Fruit fly (Drosophila melanogaster) whole organism, embryonic: Measurements from ENCODE around the gene puc.

Source experiments
- Bteb2 ChIP-seq: fragments of 200-800 bp; sonication (Bioruptor generic); optimal IDR thresholded peaks from 2 replicates; lab custom pipeline; 2016; ENCODE audit warnings: missing biosample characterization, missing genetic modification characterization
- CG10267 ChIP-seq: fragments of 200-800 bp; sonication (Bioruptor generic); optimal IDR thresholded peaks from 2 replicates; lab custom pipeline; 2018; ENCODE audit warnings: missing biosample characterization, mild to moderate bottlenecking, missing genetic modification characterization, moderate library complexity
- CG11695 ChIP-seq: fragments of 200-800 bp; sonication (Bioruptor generic); IDR thresholded peaks from 3 replicates; pipeline ENCODE4 v1.3.6; 2022; ENCODE audit warnings: missing biosample characterization, missing genetic modification characterization
- CG12219 ChIP-seq: fragments of 200-800 bp; sonication (Bioruptor generic); optimal IDR thresholded peaks from 3 replicates; lab custom pipeline; 2018; ENCODE audit warnings: missing biosample characterization, mild to moderate bottlenecking, missing genetic modification characterization
- CG12659 ChIP-seq: fragments of 200-800 bp; sonication (Bioruptor generic); optimal IDR thresholded peaks from 3 replicates; lab custom pipeline; 2017; ENCODE audit warnings: mild to moderate bottlenecking, missing biosample characterization, missing genetic modification reagents, missing genetic modification characterization
- CG15514 ChIP-seq: fragments of 200-800 bp; sonication (Bioruptor generic); optimal IDR thresholded peaks from 3 replicates; lab custom pipeline; 2017; ENCODE audit warnings: missing biosample characterization, missing genetic modification characterization, mild to moderate bottlenecking, moderate library complexity, missing genetic modification reagents
- CG1603 ChIP-seq: fragments of 200-800 bp; sonication (Bioruptor generic); optimal IDR thresholded peaks from 2 replicates; lab custom pipeline; 2019; ENCODE audit warnings: missing biosample characterization, mild to moderate bottlenecking, missing genetic modification characterization, moderate library complexity
- CG17186 ChIP-seq: fragments of 200-800 bp; sonication (Bioruptor generic); optimal IDR thresholded peaks from 3 replicates; lab custom pipeline; 2017; ENCODE audit warnings: missing biosample characterization, missing genetic modification reagents, missing genetic modification characterization
- CG17568 ChIP-seq: fragments of 200-800 bp; sonication (Bioruptor generic); optimal IDR thresholded peaks from 2 replicates; lab custom pipeline; 2018; ENCODE audit warnings: missing biosample characterization, mild to moderate bottlenecking, missing genetic modification characterization, moderate library complexity
- CG17912 ChIP-seq: fragments of 200-800 bp; sonication (Bioruptor generic); optimal IDR thresholded peaks from 2 replicates; lab custom pipeline; 2018; ENCODE audit warnings: missing biosample characterization, mild to moderate bottlenecking, missing genetic modification characterization
- CG3065 ChIP-seq: fragments of 200-800 bp; sonication (Bioruptor generic); optimal IDR thresholded peaks from 2 replicates; lab custom pipeline; 2016; ENCODE audit warnings: missing biosample characterization, missing genetic modification characterization
- CG4707 ChIP-seq: fragments of 200-800 bp; sonication (Bioruptor generic); optimal IDR thresholded peaks from 2 replicates; lab custom pipeline; 2018; ENCODE audit warnings: missing biosample characterization, mild to moderate bottlenecking, missing genetic modification characterization, moderate library complexity
- CG6854 ChIP-seq: fragments of 200-800 bp; sonication (Bioruptor generic); optimal IDR thresholded peaks from 3 replicates; lab custom pipeline; 2017; ENCODE audit warnings: missing biosample characterization, mild to moderate bottlenecking, missing genetic modification characterization
- CG8281 ChIP-seq: fragments of 200-800 bp; sonication (Bioruptor generic); optimal IDR thresholded peaks from 2 replicates; lab custom pipeline; 2018; ENCODE audit warnings: missing biosample characterization, mild to moderate bottlenecking, missing genetic modification characterization, moderate library complexity
- CG8290 ChIP-seq, 3 experiments: fragments of 200-800 bp; sonication (Bioruptor generic); optimal IDR thresholded peaks; 2 replicates each; lab custom pipeline; 2016 to 2019; ENCODE audit warnings: missing biosample characterization in 3 of 3, missing genetic modification characterization in 3 of 3, mild to moderate bottlenecking in 2 of 3, moderate library complexity in 1 of 3
- CoRest ChIP-seq: fragments of 200-800 bp; sonication (Bioruptor generic); optimal IDR thresholded peaks from 3 replicates; lab custom pipeline; 2018; ENCODE audit warnings: missing biosample characterization, mild to moderate bottlenecking, missing genetic modification characterization, moderate library complexity
- Dp ChIP-seq: fragments of 200-800 bp; sonication (Bioruptor generic); optimal IDR thresholded peaks from 2 replicates; lab custom pipeline; 2018; ENCODE audit warnings: missing biosample characterization, mild to moderate bottlenecking, missing genetic modification characterization, moderate library complexity
- Ets65A ChIP-seq: fragments of 200-800 bp; sonication (Bioruptor generic); peaks from one replicate; lab custom pipeline; 2016; ENCODE audit warnings: missing biosample characterization, missing genetic modification characterization
- HHEX ChIP-seq: fragments of 200-800 bp; sonication (Bioruptor generic); optimal IDR thresholded peaks from 3 replicates; lab custom pipeline; 2017; ENCODE audit warnings: missing biosample characterization, mild to moderate bottlenecking, missing genetic modification characterization, missing genetic modification reagents
- Hey ChIP-seq: fragments of 200-800 bp; sonication (Bioruptor generic); optimal IDR thresholded peaks from 3 replicates; lab custom pipeline; 2018; ENCODE audit warnings: missing biosample characterization, mild to moderate bottlenecking, missing genetic modification characterization
- Hmr ChIP-seq: fragments of 200-800 bp; sonication (Bioruptor generic); optimal IDR thresholded peaks from 3 replicates; lab custom pipeline; 2017; ENCODE audit warnings: mild to moderate bottlenecking, missing biosample characterization, missing genetic modification reagents, missing genetic modification characterization
- Jarid2 ChIP-seq: fragments of 200-800 bp; sonication (Bioruptor generic); optimal IDR thresholded peaks from 3 replicates; lab custom pipeline; 2017; ENCODE audit warnings: mild to moderate bottlenecking, missing biosample characterization, missing genetic modification reagents, missing genetic modification characterization
- Lhr ChIP-seq: fragments of 200-800 bp; sonication (Bioruptor generic); optimal IDR thresholded peaks from 3 replicates; lab custom pipeline; 2017; ENCODE audit warnings: mild to moderate bottlenecking, missing biosample characterization, missing genetic modification reagents, missing genetic modification characterization
- MBD-R2 ChIP-seq: fragments of 200-800 bp; sonication (Bioruptor generic); IDR thresholded peaks from 2 replicates; pipeline ENCODE4 v1.3.6; 2022; ENCODE audit warnings: missing biosample characterization, missing genetic modification characterization
- Med ChIP-seq: fragments of 200-800 bp; sonication (Bioruptor generic); peaks from one replicate; lab custom pipeline; 2016; ENCODE audit warnings: missing biosample characterization, missing genetic modification characterization, mild to moderate bottlenecking, inconsistent platforms, moderate library complexity
- NC2β ChIP-seq: fragments of 200-800 bp; sonication (Bioruptor generic); optimal IDR thresholded peaks from 2 replicates; lab custom pipeline; 2016; ENCODE audit warnings: missing biosample characterization, missing genetic modification characterization
- Neu2 ChIP-seq: fragments of 200-800 bp; sonication (Bioruptor generic); optimal IDR thresholded peaks from 3 replicates; lab custom pipeline; 2016; ENCODE audit warnings: missing biosample characterization, missing genetic modification characterization, borderline replicate concordance
- bigmax ChIP-seq: fragments of 200-800 bp; sonication (Bioruptor generic); optimal IDR thresholded peaks from 2 replicates; lab custom pipeline; 2018; ENCODE audit warnings: missing biosample characterization, mild to moderate bottlenecking, missing genetic modification characterization
- br ChIP-seq: fragments of >200 bp; optimal IDR thresholded peaks from 2 replicates; lab custom pipeline; 2017
- chm ChIP-seq: fragments of 200-800 bp; sonication (Bioruptor generic); IDR thresholded peaks from 2 replicates; pipeline ENCODE4 v1.3.6; 2022; ENCODE audit warnings: missing biosample characterization, missing genetic modification characterization
- cwo ChIP-seq: fragments of 200-800 bp; sonication (Bioruptor generic); optimal IDR thresholded peaks from 3 replicates; lab custom pipeline; 2017; ENCODE audit warnings: missing biosample characterization, missing genetic modification characterization, mild to moderate bottlenecking, moderate library complexity, missing genetic modification reagents
- dmrt11E ChIP-seq: fragments of 200-800 bp; sonication (Bioruptor generic); optimal IDR thresholded peaks from 3 replicates; lab custom pipeline; 2018; ENCODE audit warnings: missing biosample characterization, mild to moderate bottlenecking, missing genetic modification characterization, moderate library complexity
- dmrt99B ChIP-seq: fragments of 200-800 bp; sonication (Bioruptor generic); optimal IDR thresholded peaks from 2 replicates; lab custom pipeline; 2018; ENCODE audit warnings: missing biosample characterization, mild to moderate bottlenecking, missing genetic modification characterization, moderate library complexity
- ewg ChIP-seq: fragments of 200-800 bp; sonication (Bioruptor generic); optimal IDR thresholded peaks from 3 replicates; lab custom pipeline; 2017; ENCODE audit warnings: mild to moderate bottlenecking, missing biosample characterization, missing genetic modification reagents, missing genetic modification characterization
- gcm ChIP-seq: fragments of 200-800 bp; sonication (Bioruptor generic); optimal IDR thresholded peaks from 2 replicates; lab custom pipeline; 2019; ENCODE audit warnings: missing biosample characterization, mild to moderate bottlenecking, missing genetic modification characterization, moderate library complexity
- gem ChIP-seq: fragments of 200-800 bp; sonication (Bioruptor generic); optimal IDR thresholded peaks from 2 replicates; lab custom pipeline; 2019; ENCODE audit warnings: missing biosample characterization, mild to moderate bottlenecking, missing genetic modification characterization, moderate library complexity
- grau ChIP-seq: fragments of 200-800 bp; optimal IDR thresholded peaks from 3 replicates; lab custom pipeline; 2019; ENCODE audit warnings: missing biosample characterization, mild to moderate bottlenecking, missing genetic modification characterization, moderate library complexity
- gsb-n ChIP-seq: fragments of 200-800 bp; sonication (Bioruptor generic); optimal IDR thresholded peaks from 3 replicates; lab custom pipeline; 2018; ENCODE audit warnings: missing biosample characterization, mild to moderate bottlenecking, missing genetic modification characterization
- ind ChIP-seq: fragments of 200-800 bp; sonication (Bioruptor generic); optimal IDR thresholded peaks from 3 replicates; lab custom pipeline; 2016; ENCODE audit warnings: missing biosample characterization, missing genetic modification characterization
- ken ChIP-seq: fragments of 200-800 bp; sonication (Bioruptor generic); IDR thresholded peaks from 3 replicates; pipeline ENCODE4 v1.3.6; 2022; ENCODE audit warnings: missing biosample characterization, missing genetic modification characterization
- odd ChIP-seq: fragments of 200-800 bp; sonication (Bioruptor generic); optimal IDR thresholded peaks from 2 replicates; lab custom pipeline; 2017; ENCODE audit warnings: missing biosample characterization, mild to moderate bottlenecking, missing genetic modification characterization
- row ChIP-seq: fragments of 200-800 bp; sonication (Bioruptor generic); IDR thresholded peaks from 3 replicates; pipeline ENCODE4 v1.3.6; 2022; ENCODE audit warnings: missing biosample characterization, missing genetic modification characterization
- sd ChIP-seq: fragments of 200-800 bp; sonication (Bioruptor generic); optimal IDR thresholded peaks from 3 replicates; lab custom pipeline; 2018; ENCODE audit warnings: missing biosample characterization, mild to moderate bottlenecking, missing genetic modification characterization, moderate library complexity
- sim ChIP-seq: fragments of 200-800 bp; sonication (Bioruptor generic); IDR thresholded peaks from 2 replicates; pipeline ENCODE4 v1.3.6; 2022; ENCODE audit warnings: missing biosample characterization, missing genetic modification characterization
- sqz ChIP-seq: fragments of 200-800 bp; sonication (Bioruptor generic); optimal IDR thresholded peaks from 3 replicates; lab custom pipeline; 2018; ENCODE audit warnings: missing biosample characterization, mild to moderate bottlenecking, missing genetic modification characterization
- sug ChIP-seq: fragments of 200-800 bp; optimal IDR thresholded peaks from 2 replicates; lab custom pipeline; 2019; ENCODE audit warnings: missing biosample characterization, mild to moderate bottlenecking, missing genetic modification characterization, moderate library complexity
- vnd ChIP-seq: fragments of 200-800 bp; sonication (Bioruptor generic); IDR thresholded peaks from 3 replicates; pipeline ENCODE4 v1.3.6; 2022; ENCODE audit warnings: missing biosample characterization, missing genetic modification characterization; ENCODE audit not compliant: partially characterized antibody
- zen2 ChIP-seq: fragments of 200-800 bp; sonication (Bioruptor generic); IDR thresholded peaks from 3 replicates; pipeline ENCODE4 v1.3.6; 2022; ENCODE audit warnings: missing biosample characterization, missing genetic modification characterization; ENCODE audit not compliant: partially characterized antibody
- zf30C ChIP-seq: fragments of 200-800 bp; sonication (Bioruptor generic); optimal IDR thresholded peaks from 3 replicates; lab custom pipeline; 2018; ENCODE audit warnings: missing biosample characterization, mild to moderate bottlenecking, missing genetic modification characterization

Gene puc

DNA sequence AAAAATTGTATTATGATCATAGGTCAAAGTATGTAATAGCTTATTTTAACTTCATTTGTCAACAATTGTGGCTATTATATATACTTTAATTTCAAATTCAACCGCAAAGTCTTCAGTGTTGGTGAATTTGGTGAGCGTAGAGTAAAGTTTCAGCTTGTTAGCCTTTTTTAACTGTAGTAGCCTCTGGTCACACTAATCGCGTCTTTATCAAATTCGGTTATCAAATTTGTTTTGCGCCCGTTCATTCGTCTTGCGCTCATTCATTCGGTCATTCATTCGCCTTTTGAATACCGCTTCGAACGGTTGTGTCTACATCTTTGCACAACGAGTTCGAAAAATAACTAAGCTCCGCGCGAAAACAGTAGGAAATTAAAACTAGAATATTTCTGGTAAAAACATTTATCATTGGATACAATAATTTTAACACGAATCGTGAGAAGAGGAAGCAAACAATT is at the start of gene puc:
Gene puc (plus strand): TSS at position 245 of the 455 bp plus-strand sequence.
- TF ChIP-seq CG6854 (GFP tag; lab: Kevin White, UChicago) = peak; percentile 41
- peak; percentile 67 for TF ChIP-seq CG12659
- peak; percentile 15 for TF ChIP-seq CoRest (tag; lab: Kevin White, UChicago)
- TF ChIP-seq Hmr (GFP tag; lab: Kevin White, UChicago) = peak; percentile 75
- TF ChIP-seq Lhr (GFP tag; lab: Kevin White, UChicago) = peak; percentile 73
- TF ChIP-seq Ets65A (GFP tag; lab: Kevin White, UChicago) = peak; percentile 33
- peak; percentile 49 for TF ChIP-seq CG17912 (GFP tag; lab: Kevin White, UChicago)
- TF ChIP-seq cwo (GFP tag; lab: Kevin White, UChicago) = no peak
- peak; percentile 33 for TF ChIP-seq zf30C (GFP tag; lab: Kevin White, UChicago)
- TF ChIP-seq br (lab: Kevin White, UChicago) = no peak
- TF ChIP-seq row = no peak
- TF ChIP-seq CG12219 (GFP tag; lab: Kevin White, UChicago) = peak; percentile 13
- peak; percentile 17 for TF ChIP-seq dmrt99B (tag; lab: Kevin White, UChicago)
- TF ChIP-seq bigmax (GFP tag; lab: Kevin White, UChicago) = peak; percentile 26
- peak; percentile 62 for TF ChIP-seq CG8281
- no peak for TF ChIP-seq CG3065 (GFP tag; lab: Kevin White, UChicago)
- peak; percentile 75 for TF ChIP-seq CG15514 (GFP tag; lab: Kevin White, UChicago)
- TF ChIP-seq sim = no peak
- TF ChIP-seq MBD-R2 (GFP tag; lab: Robert Waterston, UW) = no peak
- TF ChIP-seq dmrt11E = peak; percentile 15
- peak; percentile 32 for TF ChIP-seq sd
- TF ChIP-seq gem (tag; lab: Kevin White, UChicago) = no peak
- no peak for TF ChIP-seq ken
- TF ChIP-seq sqz (GFP tag; lab: Kevin White, UChicago) = peak; percentile 8
- TF ChIP-seq odd = peak; percentile 22
- TF ChIP-seq zen2 (GFP tag; lab: Robert Waterston, UW) = no peak
- peak; percentile 57 for TF ChIP-seq CG1603 (tag; lab: Kevin White, UChicago)
- TF ChIP-seq sug (tag; lab: Kevin White, UChicago) = peak; percentile 12
- TF ChIP-seq CG11695 (GFP tag; lab: Robert Waterston, UW) = no peak
- TF ChIP-seq HHEX (GFP tag; lab: Kevin White, UChicago) = peak; percentile 24
- TF ChIP-seq Neu2 (GFP tag; lab: Kevin White, UChicago) = no peak
- no peak for TF ChIP-seq chm (GFP tag; lab: Robert Waterston, UW)
- peak; percentile 41 for TF ChIP-seq gcm (GFP tag; lab: Kevin White, UChicago)
- TF ChIP-seq CG17568 = peak; percentile 74
- TF ChIP-seq Jarid2 (GFP tag; lab: Kevin White, UChicago) = peak; percentile 92
- TF ChIP-seq gsb-n (tag; lab: Kevin White, UChicago) = peak; percentile 30
- peak; percentile 61 for TF ChIP-seq NC2β (GFP tag; lab: Kevin White, UChicago)
- TF ChIP-seq CG10267 = peak; percentile 98
- TF ChIP-seq Med = peak; percentile 95
- TF ChIP-seq Bteb2 (GFP tag; lab: Kevin White, UChicago) = peak; percentile 15
- peak; percentile 10 for TF ChIP-seq CG8290 (GFP tag; optimal IDR thresholded peaks at IDR 0.05; lab: Kevin White, UChicago)
- TF ChIP-seq CG8290 (tag; optimal IDR thresholded peaks at IDR 0.05; lab: Kevin White, UChicago) = peak in 1 of 2 experiments; percentile 84
- TF ChIP-seq CG4707 = peak; percentile 45
- TF ChIP-seq Hey (tag; lab: Kevin White, UChicago) = peak; percentile 31
- no peak for TF ChIP-seq vnd (GFP tag; lab: Robert Waterston, UW)
- TF ChIP-seq grau (tag; lab: Kevin White, UChicago) = peak; percentile 34
- TF ChIP-seq CG17186 (GFP tag; lab: Kevin White, UChicago) = peak; percentile 33
- peak; percentile 19 for TF ChIP-seq ewg
- TF ChIP-seq ind (GFP tag; lab: Kevin White, UChicago) = no peak
- peak; percentile 77 for TF ChIP-seq Dp (GFP tag; lab: Kevin White, UChicago)
